Fruit fly (Drosophila melanogaster) whole organism, embryonic: ENCODE data around the gene SmE.

Source experiments
- Adf1 ChIP-seq: fragments of 200-800 bp; sonication (Bioruptor generic); IDR thresholded peaks from 2 replicates; pipeline ENCODE4 v1.3.6; 2022; ENCODE audit warnings: missing biosample characterization, missing genetic modification characterization
- Asciz ChIP-seq: fragments of 200-800 bp; sonication (Bioruptor generic); optimal IDR thresholded peaks from 2 replicates; lab custom pipeline; 2017; ENCODE audit warnings: missing biosample characterization, mild to moderate bottlenecking, missing genetic modification characterization, missing genetic modification reagents
- Atf6 ChIP-seq: fragments of 200-800 bp; sonication (Bioruptor generic); IDR thresholded peaks from 2 replicates; pipeline ENCODE4 v1.3.6; 2022; ENCODE audit warnings: missing biosample characterization, missing genetic modification characterization
- Awh ChIP-seq: fragments of 200-800 bp; sonication (Bioruptor generic); IDR thresholded peaks from 2 replicates; pipeline ENCODE4, ENCODE4 v1.3.6; 2022; ENCODE audit warnings: missing biosample characterization, missing genetic modification characterization
- C15 ChIP-seq: fragments of 200-800 bp; sonication (Bioruptor generic); IDR thresholded peaks from 3 replicates; pipeline ENCODE4 v1.3.6; 2022; ENCODE audit warnings: missing biosample characterization, missing genetic modification characterization
- CG12236 ChIP-seq: fragments of 200-800 bp; sonication (Bioruptor generic); optimal IDR thresholded peaks from 2 replicates; lab custom pipeline; 2016; ENCODE audit warnings: missing biosample characterization, missing genetic modification characterization
- CG14710 ChIP-seq: fragments of 200-800 bp; sonication (Bioruptor generic); optimal IDR thresholded peaks from 3 replicates; lab custom pipeline; 2019; ENCODE audit warnings: missing biosample characterization, mild to moderate bottlenecking, missing genetic modification characterization, moderate library complexity
- CG15601 ChIP-seq: fragments of 200-800 bp; sonication (Bioruptor generic); optimal IDR thresholded peaks from 3 replicates; lab custom pipeline; 2019; ENCODE audit warnings: missing biosample characterization, mild to moderate bottlenecking, missing genetic modification characterization, moderate library complexity
- CG17829 ChIP-seq: fragments of 200-800 bp; optimal IDR thresholded peaks from 2 replicates; lab custom pipeline; 2019; ENCODE audit warnings: missing biosample characterization, mild to moderate bottlenecking, missing genetic modification characterization, moderate library complexity
- CG2712 ChIP-seq: fragments of 200-800 bp; optimal IDR thresholded peaks from 3 replicates; lab custom pipeline; 2019; ENCODE audit warnings: missing biosample characterization, mild to moderate bottlenecking, missing genetic modification characterization, moderate library complexity
- CG2889 ChIP-seq: fragments of 200-800 bp; sonication (Bioruptor generic); IDR thresholded peaks from 3 replicates; pipeline ENCODE4 v1.3.6; 2022; ENCODE audit warnings: missing biosample characterization, missing genetic modification characterization
- CG31441 ChIP-seq: fragments of 200-800 bp; sonication (Bioruptor generic); IDR thresholded peaks from 2 replicates; pipeline ENCODE4 v1.3.6; 2022; ENCODE audit warnings: missing biosample characterization, missing genetic modification characterization
- CG34224 ChIP-seq: fragments of 200-800 bp; sonication (Bioruptor generic); IDR thresholded peaks from 3 replicates; pipeline ENCODE4 v1.3.6; 2022; ENCODE audit warnings: missing biosample characterization, missing genetic modification characterization; ENCODE audit not compliant: partially characterized antibody
- CG3995 ChIP-seq: fragments of 200-800 bp; sonication (Bioruptor generic); optimal IDR thresholded peaks from 3 replicates; lab custom pipeline; 2016; ENCODE audit warnings: missing biosample characterization, missing genetic modification characterization
- CG4282 ChIP-seq: fragments of 200-800 bp; sonication (Bioruptor generic); optimal IDR thresholded peaks from 2 replicates; lab custom pipeline; 2016; ENCODE audit warnings: missing biosample characterization, missing genetic modification characterization
- CG4328 ChIP-seq: fragments of 200-800 bp; sonication (Bioruptor generic); optimal IDR thresholded peaks from 3 replicates; lab custom pipeline; 2017; ENCODE audit warnings: missing biosample characterization, missing genetic modification reagents, missing genetic modification characterization
- CG6272 ChIP-seq: fragments of 200-800 bp; sonication (Bioruptor generic); IDR thresholded peaks from 2 replicates; pipeline ENCODE4 v1.3.6; 2022; ENCODE audit warnings: missing biosample characterization, missing genetic modification characterization
- CG6689 ChIP-seq: fragments of 200-800 bp; sonication (Bioruptor generic); IDR thresholded peaks from 2 replicates; pipeline ENCODE4 v1.3.6; 2022; ENCODE audit warnings: missing biosample characterization, missing genetic modification characterization
- CG7271 ChIP-seq: fragments of 200-800 bp; sonication (Bioruptor generic); optimal IDR thresholded peaks from 2 replicates; lab custom pipeline; 2018; ENCODE audit warnings: missing biosample characterization, mild to moderate bottlenecking, missing genetic modification characterization, moderate library complexity
- CG8089 ChIP-seq: fragments of 200-800 bp; sonication (Bioruptor generic); optimal IDR thresholded peaks from 3 replicates; lab custom pipeline; 2016; ENCODE audit warnings: missing biosample characterization, missing genetic modification characterization
- CG9797 ChIP-seq: fragments of 200-800 bp; sonication (Bioruptor generic); optimal IDR thresholded peaks from 3 replicates; lab custom pipeline; 2018; ENCODE audit warnings: missing biosample characterization, mild to moderate bottlenecking, missing genetic modification characterization
- CG9932 ChIP-seq: fragments of 200-800 bp; sonication (Bioruptor generic); IDR thresholded peaks from 2 replicates; pipeline ENCODE4 v1.3.6; 2022; ENCODE audit warnings: missing biosample characterization, missing genetic modification characterization
- CHES-1-like ChIP-seq: fragments of 200-800 bp; sonication (Bioruptor generic); optimal IDR thresholded peaks from 2 replicates; lab custom pipeline; 2016; ENCODE audit warnings: missing biosample characterization, missing genetic modification characterization
- Camta ChIP-seq: fragments of 200-800 bp; sonication (Bioruptor generic); optimal IDR thresholded peaks from 2 replicates; lab custom pipeline; 2016; ENCODE audit warnings: missing biosample characterization, missing genetic modification characterization
- CkIIα-i1 ChIP-seq: fragments of 200-800 bp; sonication (Bioruptor generic); IDR thresholded peaks from 2 replicates; pipeline ENCODE4 v1.3.6; 2022; ENCODE audit warnings: missing biosample characterization, missing genetic modification characterization
- Dbx ChIP-seq: fragments of 200-800 bp; sonication (Bioruptor generic); IDR thresholded peaks from 3 replicates; pipeline ENCODE4 v1.3.6; 2022; ENCODE audit warnings: missing biosample characterization, missing genetic modification characterization
- Dll ChIP-seq: fragments of 200-800 bp; sonication (Bioruptor generic); IDR thresholded peaks from 4 replicates; pipeline ENCODE4 v1.3.6; 2022; ENCODE audit warnings: missing biosample characterization, missing genetic modification characterization; ENCODE audit not compliant: partially characterized antibody
- Fer3 ChIP-seq: fragments of 200-800 bp; sonication (Bioruptor generic); optimal IDR thresholded peaks from 2 replicates; lab custom pipeline; 2018; ENCODE audit warnings: missing biosample characterization, mild to moderate bottlenecking, missing genetic modification characterization, moderate library complexity
- H2.0 ChIP-seq: fragments of 200-800 bp; sonication (Bioruptor generic); IDR thresholded peaks from 2 replicates; pipeline ENCODE4 v1.3.6; 2022; ENCODE audit warnings: missing biosample characterization, missing genetic modification characterization
- HLH54F ChIP-seq: fragments of 200-800 bp; sonication (Bioruptor generic); optimal IDR thresholded peaks from 3 replicates; lab custom pipeline; 2016; ENCODE audit warnings: missing biosample characterization, missing genetic modification characterization
- Lim3 ChIP-seq: fragments of 200-800 bp; sonication (Bioruptor generic); IDR thresholded peaks from 2 replicates; pipeline ENCODE4 v1.3.6; 2022; ENCODE audit warnings: missing biosample characterization, missing genetic modification characterization
- Mad ChIP-seq: fragments of 200-800 bp; sonication (Bioruptor generic); optimal IDR thresholded peaks from 2 replicates; lab custom pipeline; 2016; ENCODE audit warnings: missing biosample characterization, missing genetic modification characterization
- Max ChIP-seq: fragments of 200-800 bp; sonication (Bioruptor generic); optimal IDR thresholded peaks from 2 replicates; lab custom pipeline; 2016; ENCODE audit warnings: missing biosample characterization, mild to moderate bottlenecking, missing genetic modification characterization
- Poxn ChIP-seq: fragments of 200-800 bp; sonication (Bioruptor generic); IDR thresholded peaks from 2 replicates; pipeline ENCODE4 v1.3.6; 2022; ENCODE audit warnings: missing biosample characterization, missing genetic modification characterization
- Rfx ChIP-seq: fragments of 200-800 bp; sonication (Bioruptor generic); IDR thresholded peaks from 2 replicates; pipeline ENCODE4 v1.3.6; 2022; ENCODE audit warnings: missing biosample characterization, missing genetic modification characterization
- Sox100B ChIP-seq: fragments of 200-800 bp; sonication (Bioruptor generic); optimal IDR thresholded peaks from 3 replicates; lab custom pipeline; 2018; ENCODE audit warnings: missing biosample characterization, mild to moderate bottlenecking, missing genetic modification characterization
- Taf1 ChIP-seq: fragments of 200-800 bp; sonication (Bioruptor generic); IDR thresholded peaks from 2 replicates; pipeline ENCODE4 v1.3.6; 2022; ENCODE audit warnings: missing biosample characterization, missing genetic modification characterization
- ab ChIP-seq: fragments of 200-800 bp; sonication (Bioruptor generic); optimal IDR thresholded peaks from 2 replicates; lab custom pipeline; 2016; ENCODE audit warnings: missing biosample characterization, missing genetic modification characterization
- ash1 ChIP-seq: fragments of 200-800 bp; sonication (Bioruptor generic); optimal IDR thresholded peaks from 2 replicates; lab custom pipeline; 2018; ENCODE audit warnings: missing biosample characterization, mild to moderate bottlenecking, missing genetic modification characterization
- bowl ChIP-seq: fragments of 200-800 bp; sonication (Bioruptor generic); IDR thresholded peaks from 2 replicates; pipeline ENCODE4 v1.3.6; 2022; ENCODE audit warnings: missing biosample characterization, missing genetic modification characterization
- cato ChIP-seq: fragments of 200-800 bp; sonication (Bioruptor generic); optimal IDR thresholded peaks from 2 replicates; lab custom pipeline; 2016; ENCODE audit warnings: missing biosample characterization, missing genetic modification characterization, borderline replicate concordance
- gce ChIP-seq: fragments of 200-800 bp; sonication (Bioruptor generic); IDR thresholded peaks from 3 replicates; pipeline ENCODE4 v1.3.6; 2022; ENCODE audit warnings: missing biosample characterization, missing genetic modification characterization
- gsb ChIP-seq: fragments of 200-800 bp; sonication (Bioruptor generic); IDR thresholded peaks from 2 replicates; pipeline ENCODE4 v1.3.6; 2022; ENCODE audit warnings: missing biosample characterization, missing genetic modification characterization
- hb ChIP-seq: fragments of 200-800 bp; sonication (Bioruptor generic); IDR thresholded peaks from 3 replicates; pipeline ENCODE4 v1.3.6; 2022; ENCODE audit warnings: missing biosample characterization, missing genetic modification characterization; ENCODE audit not compliant: partially characterized antibody
- hkb ChIP-seq, 2 experiments: fragments of 200-800 bp in 1 of 2; fragments of >200 bp in 1 of 2; sonication (Bioruptor generic) in 1 of 2; IDR thresholded peaks in 1 of 2; optimal IDR thresholded peaks in 1 of 2; 2 replicates each; pipeline versions ENCODE4 v1.3.6 to Lab custom; 2017 to 2022; ENCODE audit warnings: missing biosample characterization in 1 of 2, missing genetic modification characterization in 1 of 2
- ind ChIP-seq: fragments of 200-800 bp; sonication (Bioruptor generic); optimal IDR thresholded peaks from 3 replicates; lab custom pipeline; 2016; ENCODE audit warnings: missing biosample characterization, missing genetic modification characterization
- nerfin-2 ChIP-seq: fragments of 200-800 bp; sonication (Bioruptor generic); IDR thresholded peaks from 2 replicates; pipeline ENCODE4 v1.3.6; 2022; ENCODE audit warnings: missing biosample characterization, missing genetic modification characterization; ENCODE audit not compliant: partially characterized antibody
- nom ChIP-seq: fragments of 200-800 bp; sonication (Bioruptor generic); optimal IDR thresholded peaks from 2 replicates; lab custom pipeline; 2017; ENCODE audit warnings: missing biosample characterization, missing genetic modification characterization, mild to moderate bottlenecking, moderate library complexity, missing genetic modification reagents
- sr ChIP-seq: fragments of 200-800 bp; sonication (Bioruptor generic); IDR thresholded peaks from 3 replicates; pipeline ENCODE4 v1.3.6; 2022; ENCODE audit warnings: missing biosample characterization, missing genetic modification characterization
- unpg ChIP-seq: fragments of 200-800 bp; sonication (Bioruptor generic); optimal IDR thresholded peaks from 3 replicates; lab custom pipeline; 2018; ENCODE audit warnings: missing biosample characterization, mild to moderate bottlenecking, missing genetic modification characterization, moderate library complexity
- vnd ChIP-seq: fragments of 200-800 bp; sonication (Bioruptor generic); IDR thresholded peaks from 3 replicates; pipeline ENCODE4 v1.3.6; 2022; ENCODE audit warnings: missing biosample characterization, missing genetic modification characterization; ENCODE audit not compliant: partially characterized antibody
- z ChIP-seq: fragments of 200-800 bp; sonication (Bioruptor generic); IDR thresholded peaks from 3 replicates; pipeline ENCODE4 v1.3.6; 2022; ENCODE audit warnings: missing biosample characterization, missing genetic modification characterization

Gene SmE

DNA sequence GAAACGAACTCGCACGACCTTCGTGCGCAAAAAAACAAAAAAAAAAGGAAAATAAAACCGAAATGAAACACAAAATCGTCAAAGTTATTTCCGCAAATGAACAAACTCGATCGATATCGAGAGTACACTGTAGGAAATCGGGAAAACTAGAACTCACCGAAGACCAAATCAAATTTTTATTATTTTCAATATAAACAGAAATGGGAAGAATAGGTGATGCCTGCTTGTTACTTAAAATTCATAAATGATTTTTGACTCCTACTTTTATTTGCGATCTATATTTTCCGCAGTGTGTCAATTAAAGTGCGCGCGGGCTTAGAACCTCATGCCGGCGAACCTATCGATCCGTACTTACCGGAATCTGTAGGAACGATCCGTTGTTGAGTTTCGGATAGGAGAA, 9.6 kb downstream of the SmE start (continued):
- TF ChIP-seq CG8089 (GFP tag; lab: Kevin White, UChicago): no peak
- TF ChIP-seq hkb (optimal IDR thresholded peaks at IDR 0.05; lab: Kevin White, UChicago): no peak
- TF ChIP-seq hkb (GFP tag; IDR thresholded peaks at IDR 0.05; lab: Robert Waterston, UW): peak; percentile 32; the same call in 1 of the 2 replicates
- TF ChIP-seq bowl (GFP tag; lab: Robert Waterston, UW): no peak
- peak; percentile 32; the same call in 1 of the 2 replicates for TF ChIP-seq CG6689
- no peak for TF ChIP-seq Mad
- TF ChIP-seq Dll (GFP tag; lab: Robert Waterston, UW): no peak
- peak; percentile 24 for TF ChIP-seq unpg (GFP tag; lab: Kevin White, UChicago)
- no peak for TF ChIP-seq CG12236 (GFP tag; lab: Kevin White, UChicago)
- TF ChIP-seq gsb: no peak
- no peak for TF ChIP-seq CG34224 (GFP tag; lab: Robert Waterston, UW)
- TF ChIP-seq Camta (GFP tag; lab: Kevin White, UChicago): no peak
- TF ChIP-seq z (GFP tag; lab: Robert Waterston, UW): no peak
- TF ChIP-seq CG15601: no peak
- no peak for TF ChIP-seq C15 (GFP tag; lab: Robert Waterston, UW)
- no peak for TF ChIP-seq H2.0 (GFP tag; lab: Robert Waterston, UW)
- TF ChIP-seq CG4328 (GFP tag; lab: Kevin White, UChicago): no peak
- TF ChIP-seq sr: no peak
- TF ChIP-seq ab: no peak
- TF ChIP-seq ash1: no peak
- peak; percentile 33; the same call in 1 of the 2 replicates for TF ChIP-seq CG9932 (GFP tag; lab: Robert Waterston, UW)
- no peak for TF ChIP-seq hb (GFP tag; lab: Robert Waterston, UW)
- no peak for TF ChIP-seq CkIIα-i1 (GFP tag; lab: Robert Waterston, UW)
- no peak for TF ChIP-seq CG3995
- TF ChIP-seq CG2889 (GFP tag; lab: Robert Waterston, UW): no peak
- no peak for TF ChIP-seq Sox100B
- TF ChIP-seq Asciz (GFP tag; lab: Kevin White, UChicago): no peak
- no peak for TF ChIP-seq CG7271 (tag; lab: Kevin White, UChicago)
- peak; percentile 78 for TF ChIP-seq Rfx
- TF ChIP-seq CG4282 (GFP tag; lab: Kevin White, UChicago): no peak
- TF ChIP-seq ind (GFP tag; lab: Kevin White, UChicago): peak; percentile 5
- TF ChIP-seq Poxn: no peak
- TF ChIP-seq CG2712 (tag; lab: Kevin White, UChicago): peak; percentile 6
- no peak for TF ChIP-seq Awh (GFP tag; lab: Robert Waterston, UW)
- no peak for TF ChIP-seq Adf1 (GFP tag; lab: Robert Waterston, UW)
- TF ChIP-seq CG9797 (GFP tag; lab: Kevin White, UChicago): no peak
- TF ChIP-seq CHES-1-like: no peak
- no peak for TF ChIP-seq CG31441
- no peak for TF ChIP-seq cato (GFP tag; lab: Kevin White, UChicago)
- TF ChIP-seq Fer3 (tag; lab: Kevin White, UChicago): peak; percentile 9
- peak; percentile 54; the same call in 2 of the 3 replicates for TF ChIP-seq Dbx
- TF ChIP-seq gce (GFP tag; lab: Robert Waterston, UW): no peak
- no peak for TF ChIP-seq CG17829 (tag; lab: Kevin White, UChicago)
- no peak for TF ChIP-seq HLH54F (GFP tag; lab: Kevin White, UChicago)
- TF ChIP-seq Max: no peak
- no peak for TF ChIP-seq CG6272 (GFP tag; lab: Robert Waterston, UW)
- no peak for TF ChIP-seq vnd (GFP tag; lab: Robert Waterston, UW)
- TF ChIP-seq CG14710 (tag; lab: Kevin White, UChicago): no peak
- no peak for TF ChIP-seq Lim3 (GFP tag; lab: Robert Waterston, UW)
- TF ChIP-seq nerfin-2 (GFP tag; lab: Robert Waterston, UW): no peak
- peak; percentile 69 for TF ChIP-seq Atf6 (GFP tag; lab: Robert Waterston, UW)
- TF ChIP-seq nom: no peak
- TF ChIP-seq Taf1 (GFP tag; lab: Robert Waterston, UW): no peak
